Fruit fly (Drosophila melanogaster): ENCODE results near the gene Taf12.

Taf12 gene

dm6 chr3R:11628416-11629041 lies 51.0 kb downstream of the Taf12 start, which contains the start of gene CG14712 (continued):
- TF ChIP-seq CG14050 (GFP tag; IDR thresholded peaks at IDR 0.05) (no peak), gcm (GFP tag; optimal IDR thresholded peaks at IDR 0.05) (no peak), CG17186 (GFP tag; optimal IDR thresholded peaks at IDR 0.05) (peak; percentile 49), CG15269 (tag; optimal IDR thresholded peaks at IDR 0.05) (no peak), pita (GFP tag; optimal IDR thresholded peaks at IDR 0.05) (no peak), sna (GFP tag; IDR thresholded peaks at IDR 0.05; ENCODE audit: partially characterized antibody) (peak; percentile 67), CG4424 (GFP tag; optimal IDR thresholded peaks at IDR 0.05) (peak; percentile 24), Mrtf (GFP tag; IDR thresholded peaks at IDR 0.05) (no peak), Dll (GFP tag; IDR thresholded peaks at IDR 0.05; ENCODE audit: partially characterized antibody) (peak; percentile 73), gsb (GFP tag; IDR thresholded peaks at IDR 0.05) (no peak), CG5953 (GFP tag; IDR thresholded peaks at IDR 0.05) (no peak), fd96Cb (tag; optimal IDR thresholded peaks at IDR 0.05) (no peak), CG4617 (GFP tag; optimal IDR thresholded peaks at IDR 0.05; ENCODE audit: borderline replicate concordance) (peak; percentile 59), NfI (GFP tag; optimal IDR thresholded peaks at IDR 0.05) (no peak), stc (GFP tag; IDR thresholded peaks at IDR 0.05) (no peak), CG6813 (GFP tag; optimal IDR thresholded peaks at IDR 0.05) (no peak), nmo (GFP tag; optimal IDR thresholded peaks at IDR 0.05) (peak; percentile 64), her (GFP tag; optimal IDR thresholded peaks at IDR 0.05) (no peak), CG2129 (GFP tag; IDR thresholded peaks at IDR 0.05; ENCODE audit: partially characterized antibody) (no peak), ab (GFP tag; optimal IDR thresholded peaks at IDR 0.05) (no peak), CG1792 (GFP tag; optimal IDR thresholded peaks at IDR 0.05) (no peak), CG31441 (GFP tag; IDR thresholded peaks at IDR 0.05) (no peak), Ets65A (GFP tag) (no peak), ap (GFP tag; IDR thresholded peaks at IDR 0.05) (no peak), Dfd (GFP tag; optimal IDR thresholded peaks at IDR 0.05) (no peak), corto (GFP tag; optimal IDR thresholded peaks at IDR 0.05) (no peak), pho (GFP tag; optimal IDR thresholded peaks at IDR 0.05) (peak; percentile 24), Spps (tag; optimal IDR thresholded peaks at IDR 0.05) (no peak), ash1 (GFP tag; optimal IDR thresholded peaks at IDR 0.05) (no peak), CG11723 (GFP tag; optimal IDR thresholded peaks at IDR 0.05) (no peak), CG14441 (GFP tag; IDR thresholded peaks at IDR 0.05) (peak; percentile 21; the same call in 1 of the 2 replicates), mirr (GFP tag; optimal IDR thresholded peaks at IDR 0.05) (no peak), Camta (GFP tag; optimal IDR thresholded peaks at IDR 0.05) (no peak), CG42726 (GFP tag; IDR thresholded peaks at IDR 0.05; ENCODE audit: partially characterized antibody) (no peak), trem (tag; optimal IDR thresholded peaks at IDR 0.05) (peak; percentile 89), Nf-YC (tag; optimal IDR thresholded peaks at IDR 0.05) (peak; percentile 43), zen (tag; optimal IDR thresholded peaks at IDR 0.05) (no peak), phol (tag; optimal IDR thresholded peaks at IDR 0.05) (peak; percentile 72), CrebB (tag; optimal IDR thresholded peaks at IDR 0.05) (peak; percentile 16), CG7786 (GFP tag; optimal IDR thresholded peaks at IDR 0.05) (no peak), CG10431 (GFP tag; optimal IDR thresholded peaks at IDR 0.05) (no peak), CG9727 (GFP tag; optimal IDR thresholded peaks at IDR 0.05) (no peak), tin (GFP tag; optimal IDR thresholded peaks at IDR 0.05) (no peak), Lim3 (GFP tag; IDR thresholded peaks at IDR 0.05) (no peak), sisA (GFP tag; IDR thresholded peaks at IDR 0.05) (no peak), CG11247 (GFP tag; IDR thresholded peaks at IDR 0.05) (no peak), dmrt99B (tag; optimal IDR thresholded peaks at IDR 0.05) (no peak), CG8359 (GFP tag; optimal IDR thresholded peaks at IDR 0.05; ENCODE audit: borderline replicate concordance) (no peak), CG11085 (GFP tag; IDR thresholded peaks at IDR 0.05) (no peak), CG12299 (tag; optimal IDR thresholded peaks at IDR 0.05) (peak; percentile 35)

Data from whole organism, embryonic.